Fruit fly (Drosophila melanogaster) whole organism, prepupa: ENCODE results near the gene lectin-37Db.

ENCODE experiments used
- Blimp-1 ChIP-seq: fragments of 200-800 bp; sonication (Bioruptor generic); optimal IDR thresholded peaks from 3 replicates; lab custom pipeline; 2017; ENCODE audit warnings: missing biosample characterization, missing genetic modification characterization, mild to moderate bottlenecking, moderate library complexity, missing genetic modification reagents
- CG10669 ChIP-seq: fragments of 200-800 bp; sonication (Bioruptor generic); optimal IDR thresholded peaks from 3 replicates; lab custom pipeline; 2018; ENCODE audit warnings: missing biosample characterization, mild to moderate bottlenecking, missing genetic modification characterization, moderate library complexity
- CG15336 ChIP-seq: fragments of 200-800 bp; sonication (Bioruptor generic); IDR thresholded peaks from 2 replicates; pipeline ENCODE4 v1.3.6; 2022; ENCODE audit warnings: missing biosample characterization, missing genetic modification characterization
- CG1621 ChIP-seq: fragments of 200-800 bp; sonication (Bioruptor generic); optimal IDR thresholded peaks from 3 replicates; lab custom pipeline; 2018; ENCODE audit warnings: missing biosample characterization, mild to moderate bottlenecking, missing genetic modification characterization
- CG3032 ChIP-seq: fragments of 200-800 bp; optimal IDR thresholded peaks from 2 replicates; lab custom pipeline; 2019; ENCODE audit warnings: missing biosample characterization, mild to moderate bottlenecking, missing genetic modification characterization, moderate library complexity
- CG32006 ChIP-seq: fragments of 200-800 bp; sonication (Bioruptor generic); optimal IDR thresholded peaks from 3 replicates; lab custom pipeline; 2017; ENCODE audit warnings: missing biosample characterization, mild to moderate bottlenecking, missing genetic modification characterization
- CG4318 ChIP-seq: fragments of 200-800 bp; sonication (Bioruptor generic); optimal IDR thresholded peaks from 3 replicates; lab custom pipeline; 2017; ENCODE audit warnings: missing biosample characterization, mild to moderate bottlenecking, missing genetic modification characterization
- CG6276 ChIP-seq: fragments of 200-800 bp; sonication (Bioruptor generic); optimal IDR thresholded peaks from 2 replicates; lab custom pipeline; 2017; ENCODE audit warnings: missing biosample characterization, mild to moderate bottlenecking, missing genetic modification characterization
- CG6792 ChIP-seq: fragments of 200-800 bp; sonication (Bioruptor generic); optimal IDR thresholded peaks from 3 replicates; lab custom pipeline; 2016; ENCODE audit warnings: missing biosample characterization, missing genetic modification characterization
- CG7368 ChIP-seq: fragments of 200-800 bp; sonication (Bioruptor generic); optimal IDR thresholded peaks from 3 replicates; lab custom pipeline; 2016; ENCODE audit warnings: missing biosample characterization, missing genetic modification characterization
- CG8119 ChIP-seq: fragments of 200-800 bp; sonication (Bioruptor generic); IDR thresholded peaks from 3 replicates; pipeline ENCODE4 v1.3.6; 2022; ENCODE audit warnings: missing biosample characterization, missing genetic modification characterization
- CG8319 ChIP-seq: fragments of 200-800 bp; sonication (Bioruptor generic); optimal IDR thresholded peaks from 3 replicates; lab custom pipeline; 2016; ENCODE audit warnings: missing biosample characterization, missing genetic modification characterization
- CG8632 ChIP-seq: fragments of 200-800 bp; sonication (Bioruptor generic); optimal IDR thresholded peaks from 3 replicates; lab custom pipeline; 2016; ENCODE audit warnings: missing biosample characterization, missing genetic modification characterization
- Eip78C ChIP-seq: fragments of 200-800 bp; sonication (Bioruptor generic); peaks from one replicate; lab custom pipeline; 2016; ENCODE audit warnings: missing biosample characterization, missing genetic modification characterization
- Gug ChIP-seq: fragments of 200-800 bp; sonication (Bioruptor generic); IDR thresholded peaks from 2 replicates; pipeline ENCODE4 v1.3.6; 2022; ENCODE audit warnings: missing biosample characterization, missing genetic modification characterization
- Hr38 ChIP-seq: sonication (Bioruptor generic); optimal IDR thresholded peaks from 2 replicates; lab custom pipeline; 2016; ENCODE audit warnings: missing biosample characterization, missing genetic modification characterization
- Hr39 ChIP-seq: fragments of 200-800 bp; sonication (Bioruptor generic); optimal IDR thresholded peaks from 2 replicates; lab custom pipeline; 2016; ENCODE audit warnings: missing biosample characterization, missing genetic modification characterization
- Hr4 ChIP-seq: fragments of 200-800 bp; sonication (Bioruptor generic); optimal IDR thresholded peaks from 3 replicates; lab custom pipeline; 2016; ENCODE audit warnings: missing biosample characterization, missing genetic modification characterization
- Lpt ChIP-seq: fragments of 200-800 bp; sonication (Bioruptor generic); optimal IDR thresholded peaks from 3 replicates; lab custom pipeline; 2016; ENCODE audit warnings: missing biosample characterization, missing genetic modification characterization
- Met ChIP-seq: fragments of 200-800 bp; sonication (Bioruptor generic); optimal IDR thresholded peaks from 3 replicates; lab custom pipeline; 2016; ENCODE audit warnings: missing biosample characterization, missing genetic modification characterization
- OdsH ChIP-seq: fragments of 200-800 bp; sonication (Bioruptor generic); optimal IDR thresholded peaks from 3 replicates; lab custom pipeline; 2016; ENCODE audit warnings: missing biosample characterization, missing genetic modification characterization
- Sox102F ChIP-seq: fragments of 200-800 bp; sonication (Bioruptor generic); optimal IDR thresholded peaks from 2 replicates; lab custom pipeline; 2016; ENCODE audit warnings: missing biosample characterization, mild to moderate bottlenecking, missing genetic modification characterization
- Sox14 ChIP-seq: fragments of 200-800 bp; sonication (Bioruptor generic); optimal IDR thresholded peaks from 3 replicates; lab custom pipeline; 2016; ENCODE audit warnings: missing biosample characterization, missing genetic modification characterization
- acj6 ChIP-seq: fragments of 200-800 bp; sonication (Bioruptor generic); optimal IDR thresholded peaks from 3 replicates; lab custom pipeline; 2016; ENCODE audit warnings: missing biosample characterization, missing genetic modification characterization
- dac ChIP-seq: fragments of 200-800 bp; sonication (Bioruptor generic); optimal IDR thresholded peaks from 2 replicates; lab custom pipeline; 2017; ENCODE audit warnings: missing biosample characterization, mild to moderate bottlenecking, missing genetic modification characterization
- dsx ChIP-seq: fragments of 200-800 bp; optimal IDR thresholded peaks from 3 replicates; lab custom pipeline; 2019; ENCODE audit warnings: missing biosample characterization, mild to moderate bottlenecking, missing genetic modification characterization, moderate library complexity; ENCODE audit not compliant: poor library complexity, severe bottlenecking
- eg ChIP-seq: fragments of 200-800 bp; sonication (Bioruptor generic); IDR thresholded peaks from 3 replicates; pipeline ENCODE4 v1.3.6; 2022; ENCODE audit warnings: missing biosample characterization, missing genetic modification characterization
- fd59A ChIP-seq: fragments of 200-800 bp; sonication (Bioruptor generic); optimal IDR thresholded peaks from 2 replicates; lab custom pipeline; 2017; ENCODE audit warnings: missing biosample characterization, mild to moderate bottlenecking, missing genetic modification characterization, missing genetic modification reagents
- fd85E ChIP-seq: fragments of 200-800 bp; sonication (Bioruptor generic); optimal IDR thresholded peaks from 3 replicates; lab custom pipeline; 2016; ENCODE audit warnings: missing biosample characterization, missing genetic modification characterization
- fkh ChIP-seq: fragments of 200-800 bp; sonication (Bioruptor generic); optimal IDR thresholded peaks from 3 replicates; lab custom pipeline; 2017; ENCODE audit warnings: missing biosample characterization, mild to moderate bottlenecking, missing genetic modification characterization, moderate library complexity
- spab ChIP-seq: fragments of 200-800 bp; sonication (Bioruptor generic); optimal IDR thresholded peaks from 2 replicates; lab custom pipeline; 2017; ENCODE audit warnings: missing biosample characterization, mild to moderate bottlenecking, missing genetic modification characterization, missing genetic modification reagents
- svp ChIP-seq: fragments of 200-800 bp; sonication (Bioruptor generic); peaks from one replicate; lab custom pipeline; 2016; ENCODE audit warnings: missing biosample characterization, missing genetic modification characterization
- vri ChIP-seq: fragments of 200-800 bp; sonication (Bioruptor generic); optimal IDR thresholded peaks from 3 replicates; lab custom pipeline; 2016; ENCODE audit warnings: missing biosample characterization, mild to moderate bottlenecking, missing genetic modification characterization

Gene lectin-37Db

dm6 chr2L:19426330-19426781 lies 7.5 kb downstream of the lectin-37Db start, which contains the start of gene Pax (continued):
- TF ChIP-seq Blimp-1 (GFP tag; lab: Kevin White, UChicago) (no peak), fd85E (no peak), CG3032 (tag; lab: Kevin White, UChicago) (no peak), svp (GFP tag; lab: Kevin White, UChicago) (no peak), CG6276 (GFP tag; lab: Kevin White, UChicago) (peak; percentile 16), CG8632 (GFP tag; lab: Kevin White, UChicago) (no peak), Sox102F (GFP tag; lab: Kevin White, UChicago) (no peak), Met (GFP tag; lab: Kevin White, UChicago) (no peak), Hr38 (GFP tag; lab: Kevin White, UChicago) (no peak), eg (GFP tag; lab: Robert Waterston, UW) (peak; percentile 52; the same call in 1 of the 3 replicates), Sox14 (GFP tag; lab: Kevin White, UChicago) (no peak), CG8119 (peak; percentile 60; the same call in 2 of the 3 replicates), OdsH (GFP tag; lab: Kevin White, UChicago) (no peak), dac (GFP tag; lab: Kevin White, UChicago) (no peak), CG7368 (GFP tag; lab: Kevin White, UChicago) (peak; percentile 31), Gug (GFP tag; lab: Robert Waterston, UW) (no peak), fkh (GFP tag; lab: Kevin White, UChicago) (no peak)

dm6 chr2L:19429731-19430130 lies 10.9 kb downstream of the lectin-37Db start:
- TF ChIP-seq Eip78C (GFP tag; lab: Kevin White, UChicago): peak; percentile 23
- no peak for TF ChIP-seq vri
- TF ChIP-seq, all 60 proteins: peak for 1

- TF ChIP-seq CG15336 (GFP tag; lab: Robert Waterston, UW): no peak
- TF ChIP-seq fd59A (GFP tag; lab: Kevin White, UChicago): no peak
- peak; percentile 36 for TF ChIP-seq Eip78C (GFP tag; lab: Kevin White, UChicago)
Observed at dm6 chr2L:19430343-19430742, 11.5 kb downstream of the lectin-37Db start, which contains the start of gene RtcB. TSS of gene RtcB (plus strand) at chr2L:19430643.

dm6 chr2L:19432424-19433015 lies 13.6 kb downstream of the lectin-37Db start, which contains the start of gene Rab9:
TSS of gene Rab9 (plus strand) at chr2L:19432574.
- no peak for TF ChIP-seq Hr39 (GFP tag; lab: Kevin White, UChicago)
- TF ChIP-seq CG4318: no peak
- TF ChIP-seq Blimp-1 (GFP tag; lab: Kevin White, UChicago): no peak
- TF ChIP-seq dsx: no peak
- TF ChIP-seq svp (GFP tag; lab: Kevin White, UChicago): no peak
- no peak for TF ChIP-seq CG6276 (GFP tag; lab: Kevin White, UChicago)

dm6 chr2L:19433292-19433691 lies 14.4 kb downstream of the lectin-37Db start:
- TF ChIP-seq CG15336 (GFP tag; lab: Robert Waterston, UW): peak; percentile 53
- peak; percentile 57 for TF ChIP-seq CG32006 (GFP tag; lab: Kevin White, UChicago)
- no peak for TF ChIP-seq acj6 (GFP tag; lab: Kevin White, UChicago)
- TF ChIP-seq Eip78C (GFP tag; lab: Kevin White, UChicago): peak; percentile 66
- no peak for TF ChIP-seq CG10669 (GFP tag; lab: Kevin White, UChicago)
- peak; percentile 6 for TF ChIP-seq Lpt
- 0 out of 3 replicates have a peak, but pooled peaks have one; percentile 33 for TF ChIP-seq eg (GFP tag; lab: Robert Waterston, UW)
- TF ChIP-seq spab (GFP tag; lab: Kevin White, UChicago): no peak
- peak; percentile 43; the same call in 1 of the 3 replicates for TF ChIP-seq CG8119
- TF ChIP-seq CG8319 (GFP tag; lab: Kevin White, UChicago): no peak
- peak; percentile 3 for TF ChIP-seq OdsH (GFP tag; lab: Kevin White, UChicago)
- no peak for TF ChIP-seq CG6792
- TF ChIP-seq CG8632 (GFP tag; lab: Kevin White, UChicago): no peak
- TF ChIP-seq fkh (GFP tag; lab: Kevin White, UChicago): peak; percentile 8
- no peak for TF ChIP-seq CG1621 (tag; lab: Kevin White, UChicago)
- peak; percentile 45 for TF ChIP-seq Hr4
